Fruit fly (Drosophila melanogaster) S2 (cell line): ENCODE data around the gene CG33293.

Source experiments
- CG8478 ChIP-seq: fragments of >200 bp; optimal IDR thresholded peaks from 2 replicates; lab custom pipeline; 2018
- CTCF ChIP-seq, 2 experiments: fragments of >200 bp; optimal IDR thresholded peaks; 2 replicates each; lab custom pipeline; 2018

CG33293 gene

DNA sequence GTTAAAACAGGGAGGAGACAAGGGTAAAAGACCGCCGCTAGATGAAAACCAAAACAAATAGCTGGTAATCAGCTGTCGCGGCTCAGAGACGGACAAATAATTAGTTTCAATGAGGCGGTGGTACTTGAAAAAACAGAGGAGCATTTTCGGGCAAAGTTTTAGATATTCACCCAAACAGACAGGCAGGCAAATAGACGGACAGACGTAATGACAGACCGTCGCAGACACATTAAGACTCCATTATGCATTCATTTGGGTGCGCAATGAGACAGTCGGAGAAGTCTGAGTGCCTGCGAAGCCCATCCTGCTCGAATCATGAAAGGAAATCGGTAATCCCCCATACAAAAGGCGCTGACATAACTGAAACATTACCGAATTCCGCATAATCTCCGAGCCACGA, 29.1 kb downstream of the CG33293 start:
- TF ChIP-seq CG8478 (lab: Kevin White, UChicago) (no peak), CTCF (optimal IDR thresholded peaks at IDR 0.05; lab: Kevin White, UChicago) (no peak)

DNA sequence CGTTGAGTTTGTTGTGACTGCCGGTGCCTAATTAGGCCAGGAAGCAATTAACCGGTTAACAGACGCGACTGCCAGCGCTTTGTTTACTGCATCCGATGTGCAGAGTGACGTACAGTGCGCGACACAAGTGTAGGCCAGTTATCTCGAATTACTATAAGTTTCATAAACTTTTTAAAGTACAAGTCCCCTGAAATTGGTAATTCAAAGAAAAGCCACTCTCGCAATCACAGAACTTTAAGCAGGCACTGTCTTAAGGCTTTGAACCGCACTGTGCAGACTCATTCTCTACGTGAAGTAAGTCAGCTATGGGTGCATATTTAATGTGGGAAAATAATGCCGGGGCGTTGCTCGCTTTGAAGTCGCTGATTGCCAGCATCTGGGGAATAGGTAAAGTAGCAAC, 31.1 kb downstream of the CG33293 start:
- TF ChIP-seq CTCF (optimal IDR thresholded peaks at IDR 0.05; lab: Kevin White, UChicago) = no peak
- no peak for TF ChIP-seq CG8478 (lab: Kevin White, UChicago)

DNA sequence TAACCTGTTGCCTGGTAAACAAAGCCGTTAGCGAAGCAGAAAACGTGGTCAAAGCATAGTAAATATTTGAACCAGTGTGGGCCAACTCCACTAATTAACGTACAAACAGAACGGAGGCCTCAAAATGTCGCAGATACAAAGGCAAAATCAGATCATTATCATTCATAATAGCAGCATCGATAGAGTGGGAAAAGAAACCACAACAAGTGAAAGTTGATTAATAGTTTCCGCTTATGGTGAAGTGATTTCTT, 32.5 kb downstream of the CG33293 start:
- no peak for TF ChIP-seq CG8478 (lab: Kevin White, UChicago)
- TF ChIP-seq CTCF (optimal IDR thresholded peaks at IDR 0.05; lab: Kevin White, UChicago) = no peak

DNA sequence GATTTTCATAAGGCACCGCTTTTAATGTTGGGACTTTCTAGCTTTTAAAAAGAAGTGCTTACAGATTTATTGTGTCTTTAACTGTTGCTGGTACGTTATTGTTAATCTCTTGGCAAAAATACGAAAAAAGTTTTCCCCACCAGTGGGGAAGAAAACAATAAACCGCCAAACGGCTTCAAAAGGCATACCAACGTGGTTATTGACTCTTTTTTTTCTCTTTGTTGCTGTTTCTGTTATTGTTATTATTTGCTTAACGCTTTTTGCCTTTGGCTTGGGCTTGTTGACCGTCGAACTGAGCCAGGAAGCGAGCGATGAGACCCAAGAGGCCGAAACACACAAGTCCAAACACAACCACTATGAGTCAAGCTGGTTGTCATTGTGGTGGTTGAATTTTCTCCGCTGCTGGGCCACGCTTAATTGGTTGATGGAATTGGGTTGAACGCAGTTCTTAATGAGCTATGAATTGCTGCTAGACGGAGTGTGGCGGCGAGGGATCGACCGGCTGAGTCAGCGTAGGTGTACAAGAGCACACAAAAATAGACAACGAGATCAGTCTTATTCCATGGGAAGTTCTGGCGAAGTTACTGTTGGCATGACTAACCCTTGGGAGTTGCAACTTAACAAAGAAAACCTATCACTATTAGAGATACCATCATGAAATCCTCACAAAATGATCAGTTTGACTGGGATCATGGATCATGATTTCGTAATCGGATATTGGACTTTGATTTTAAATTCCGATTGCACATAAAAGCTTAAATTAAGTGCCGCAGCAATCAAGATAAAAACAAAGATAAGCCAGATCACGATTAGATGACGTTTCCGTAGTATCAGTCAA, 33.0 kb downstream of the CG33293 start:
- no peak for TF ChIP-seq CTCF (optimal IDR thresholded peaks at IDR 0.05; lab: Kevin White, UChicago)
- no peak for TF ChIP-seq CG8478 (lab: Kevin White, UChicago)

DNA sequence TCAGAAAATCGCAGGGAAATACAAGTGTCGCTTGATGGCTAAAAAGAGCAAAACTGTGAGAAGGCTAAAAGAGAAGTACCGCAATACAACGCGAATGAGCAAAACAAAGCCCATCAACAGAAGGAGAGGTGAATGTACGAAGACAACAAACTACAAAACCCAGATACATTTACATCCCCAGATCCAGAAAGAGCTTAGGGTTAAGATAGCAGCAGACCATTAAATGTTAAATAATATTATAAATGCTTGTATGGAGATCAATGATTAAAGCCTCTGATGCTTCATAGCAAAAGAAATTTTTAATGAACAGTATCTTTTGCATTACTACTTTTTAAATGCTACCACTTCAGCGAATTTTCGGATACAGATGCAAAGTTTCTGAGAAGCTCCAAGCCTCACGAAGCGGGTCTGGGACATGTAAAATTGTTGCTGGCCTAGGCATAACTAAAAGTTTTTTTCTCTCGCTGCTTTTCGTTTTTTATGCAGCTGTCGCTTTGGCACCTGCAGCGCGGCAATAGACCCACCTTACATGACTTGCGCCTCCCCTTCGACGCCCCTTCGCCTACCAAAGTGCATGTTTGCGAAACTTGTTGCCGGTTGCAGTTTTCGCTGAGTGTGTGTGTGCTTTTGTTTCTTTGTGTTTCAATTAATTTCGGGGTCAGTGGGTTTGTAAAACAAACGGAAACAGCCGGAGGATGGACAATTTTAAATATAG, 35.1 kb downstream of the CG33293 start:
- TF ChIP-seq CTCF (optimal IDR thresholded peaks at IDR 0.05; lab: Kevin White, UChicago) = no peak
- TF ChIP-seq CG8478 (lab: Kevin White, UChicago) = no peak

DNA sequence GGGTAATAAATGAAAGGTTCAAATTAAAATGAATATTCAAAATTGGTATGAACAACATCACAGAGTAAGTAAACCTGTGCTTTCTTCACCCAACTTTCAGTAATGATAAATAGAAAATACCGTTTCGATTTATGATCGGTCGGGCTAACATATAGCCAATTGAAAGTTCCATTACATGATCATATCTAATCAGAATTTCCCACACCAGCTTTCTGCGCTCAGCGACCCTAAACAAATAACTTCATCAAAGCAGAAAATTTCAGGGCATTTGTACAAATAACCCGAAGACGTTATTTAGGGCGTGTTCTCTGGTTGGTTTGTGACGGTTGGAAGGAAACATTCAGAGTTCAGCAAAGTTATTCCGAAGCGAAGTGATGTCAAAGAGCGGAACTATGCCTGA, 36.7 kb downstream of the CG33293 start:
- TF ChIP-seq CTCF (optimal IDR thresholded peaks at IDR 0.05; lab: Kevin White, UChicago) (no peak), CG8478 (lab: Kevin White, UChicago) (no peak)

DNA sequence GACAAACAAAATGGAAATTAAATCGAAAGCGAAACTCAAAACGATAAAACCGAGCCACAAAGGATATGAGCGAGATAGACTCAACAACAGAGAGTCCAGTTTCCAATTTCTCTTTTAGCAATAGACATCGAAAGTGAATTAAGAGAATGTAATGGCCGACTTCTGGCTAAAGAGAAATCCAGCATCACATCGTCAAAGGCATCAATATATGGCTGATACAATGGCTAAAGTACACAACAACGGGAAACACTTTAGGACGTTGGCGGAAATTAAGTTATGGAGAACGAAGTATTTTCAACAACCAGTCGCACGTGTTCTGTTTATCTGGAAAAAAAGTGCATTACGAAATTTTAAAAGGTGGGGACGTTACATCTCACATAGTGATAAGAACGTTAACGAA, 41.0 kb downstream of the CG33293 start:
- TF ChIP-seq CG8478 (lab: Kevin White, UChicago) (no peak), CTCF (optimal IDR thresholded peaks at IDR 0.05; lab: Kevin White, UChicago) (no peak)

DNA sequence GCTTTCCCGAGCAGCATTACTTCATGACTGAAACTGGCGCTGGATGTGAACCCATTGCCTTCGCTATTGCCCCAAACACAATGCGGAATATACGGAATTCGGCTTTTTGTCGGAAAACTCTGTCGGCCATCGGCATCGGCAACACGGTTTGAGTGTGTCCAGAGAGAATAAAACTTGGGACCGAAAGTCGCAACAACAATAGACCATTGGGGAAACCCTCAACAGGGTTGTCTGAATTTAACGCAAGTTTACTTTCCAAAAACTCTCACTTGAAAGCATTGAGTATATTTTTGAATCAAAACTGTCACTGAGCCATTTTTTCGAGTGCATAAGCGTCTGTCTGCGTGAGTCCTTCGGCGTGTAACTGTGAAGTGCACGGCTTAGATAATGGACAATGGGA, 42.2 kb downstream of the CG33293 start:
- TF ChIP-seq CTCF (optimal IDR thresholded peaks at IDR 0.05; lab: Kevin White, UChicago) = no peak
- no peak for TF ChIP-seq CG8478 (lab: Kevin White, UChicago)

DNA sequence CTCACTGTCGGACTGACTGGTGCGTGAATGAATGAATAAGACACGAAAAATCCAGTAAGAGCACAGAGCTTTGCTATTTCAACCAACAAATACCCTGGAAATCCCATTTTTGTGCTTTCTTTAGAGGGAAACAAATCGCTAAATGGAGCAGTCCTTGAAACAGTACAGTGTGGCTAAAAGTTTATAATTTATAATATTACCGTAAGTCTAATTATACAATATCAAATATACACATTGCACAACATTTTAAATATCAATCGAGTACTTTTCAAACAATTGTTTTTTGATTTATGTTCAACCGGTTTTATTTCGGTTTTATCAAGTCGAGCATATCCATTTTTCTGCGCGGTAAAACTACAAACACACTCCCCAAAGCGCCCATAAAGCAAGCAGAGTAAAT, 47.3 kb downstream of the CG33293 start:
- TF ChIP-seq CG8478 (lab: Kevin White, UChicago) (no peak), CTCF (optimal IDR thresholded peaks at IDR 0.05; lab: Kevin White, UChicago) (no peak)
